Fruit fly (Drosophila melanogaster) whole organism, adult: ENCODE results near the gene Cox11.

ENCODE experiments used
- CG11617 ChIP-seq: fragments of 200-800 bp; sonication (Bioruptor generic); optimal IDR thresholded peaks from 2 replicates; lab custom pipeline; 2017; ENCODE audit warnings: mild to moderate bottlenecking, missing biosample characterization, missing genetic modification reagents, missing genetic modification characterization
- CG12768 ChIP-seq: fragments of 200-800 bp; sonication (Bioruptor generic); optimal IDR thresholded peaks from 2 replicates; lab custom pipeline; 2017; ENCODE audit warnings: missing biosample characterization, missing genetic modification characterization, mild to moderate bottlenecking, moderate library complexity, missing genetic modification reagents
- CG33017 ChIP-seq: fragments of 200-800 bp; sonication (Bioruptor generic); optimal IDR thresholded peaks from 2 replicates; lab custom pipeline; 2018; ENCODE audit warnings: missing biosample characterization, mild to moderate bottlenecking, missing genetic modification characterization, moderate library complexity
- CG5204 ChIP-seq: fragments of 200-800 bp; sonication (Bioruptor generic); optimal IDR thresholded peaks from 2 replicates; lab custom pipeline; 2016; ENCODE audit warnings: missing biosample characterization, missing genetic modification characterization
- CG7045 ChIP-seq: fragments of 200-800 bp; sonication (Bioruptor generic); optimal IDR thresholded peaks from 2 replicates; lab custom pipeline; 2017; ENCODE audit warnings: missing biosample characterization, mild to moderate bottlenecking, missing genetic modification characterization
- CG7101 ChIP-seq: fragments of 200-800 bp; sonication (Bioruptor generic); optimal IDR thresholded peaks from 2 replicates; lab custom pipeline; 2018; ENCODE audit warnings: missing biosample characterization, mild to moderate bottlenecking, missing genetic modification characterization, moderate library complexity
- Hr96 ChIP-seq: fragments of 200-800 bp; sonication (Bioruptor generic); optimal IDR thresholded peaks from 2 replicates; lab custom pipeline; 2016; ENCODE audit warnings: missing biosample characterization, missing genetic modification characterization
- Mnt ChIP-seq: fragments of 200-800 bp; sonication (Bioruptor generic); optimal IDR thresholded peaks from 2 replicates; lab custom pipeline; 2016; ENCODE audit warnings: missing biosample characterization, mild to moderate bottlenecking, missing genetic modification characterization
- bab1 ChIP-seq: fragments of 200-800 bp; sonication (Bioruptor generic); optimal IDR thresholded peaks from 3 replicates; lab custom pipeline; 2019; ENCODE audit warnings: missing biosample characterization, mild to moderate bottlenecking, missing genetic modification characterization, moderate library complexity
- cic ChIP-seq: fragments of 200-800 bp; sonication (Bioruptor generic); optimal IDR thresholded peaks from 2 replicates; lab custom pipeline; 2017; ENCODE audit warnings: missing biosample characterization, mild to moderate bottlenecking, missing genetic modification characterization, moderate library complexity
- cnc ChIP-seq, 2 experiments: fragments of >200 bp; optimal IDR thresholded peaks; 2 replicates each; lab custom pipeline; 2017
- kay ChIP-seq: fragments of 200-800 bp; sonication (Bioruptor generic); peaks from one replicate; lab custom pipeline; 2016; ENCODE audit warnings: missing biosample characterization, missing genetic modification characterization, borderline replicate concordance
- pad ChIP-seq: fragments of 200-800 bp; sonication (Bioruptor generic); optimal IDR thresholded peaks from 3 replicates; lab custom pipeline; 2017; ENCODE audit warnings: missing biosample characterization, missing genetic modification characterization, mild to moderate bottlenecking, moderate library complexity, missing genetic modification reagents
- toe ChIP-seq: fragments of 200-800 bp; sonication (Bioruptor generic); optimal IDR thresholded peaks from 2 replicates; lab custom pipeline; 2016; ENCODE audit warnings: missing biosample characterization, missing genetic modification characterization

DNA sequence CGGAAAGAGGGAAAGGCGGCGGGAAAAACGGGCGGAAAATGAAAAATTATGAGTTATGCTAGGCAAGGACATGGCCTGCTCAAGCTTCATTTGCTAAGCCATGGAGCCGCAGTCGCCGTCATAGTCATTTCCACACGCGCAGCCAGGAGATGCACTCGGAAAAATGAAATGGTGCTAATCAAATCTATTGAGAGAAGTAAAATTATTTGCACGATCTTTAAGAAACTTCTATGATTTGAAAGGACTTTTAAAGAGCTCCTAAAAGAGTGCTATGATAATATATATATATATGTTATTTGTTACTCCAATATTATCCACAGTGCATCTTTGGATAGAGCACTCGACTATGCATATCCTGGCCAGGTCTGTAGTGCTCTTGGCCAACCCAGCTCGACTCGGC lies 47.6 kb upstream of the Cox11 start:
- TF ChIP-seq bab1 (GFP tag; lab: Kevin White, UChicago) (no peak), toe (GFP tag; lab: Kevin White, UChicago) (no peak), pad (GFP tag; lab: Kevin White, UChicago) (no peak), kay (GFP tag; lab: Kevin White, UChicago) (no peak), cnc (optimal IDR thresholded peaks at IDR 0.05; lab: Kevin White, UChicago) (no peak), CG12768 (GFP tag; lab: Kevin White, UChicago) (no peak), CG7045 (no peak), Mnt (GFP tag; lab: Kevin White, UChicago) (no peak), CG5204 (GFP tag; lab: Kevin White, UChicago) (no peak), CG33017 (tag; lab: Kevin White, UChicago) (no peak), Hr96 (GFP tag; lab: Kevin White, UChicago) (no peak), cic (GFP tag; lab: Kevin White, UChicago) (no peak), CG11617 (GFP tag; lab: Kevin White, UChicago) (no peak), CG7101 (no peak)
